Worm (Caenorhabditis elegans) whole organism, mixed stage, embryonic: Measurements from ENCODE around the gene K09C4.9.

Experiments used
- ceh-43 ChIP-seq: fragments of 200-800 bp; sonication (Bioruptor generic); optimal IDR thresholded peaks from 2 replicates; lab custom pipeline; 2018; ENCODE audit warnings: mild to moderate bottlenecking, missing genetic modification characterization, moderate library complexity, missing compliant biosample characterization
- elt-3 ChIP-seq: fragments of 150-350 bp; optimal IDR thresholded peaks from 2 replicates; lab custom pipeline; 2014; ENCODE audit warnings: missing biosample characterization, missing genetic modification characterization
- hlh-1 ChIP-seq: fragments of 150-350 bp; optimal IDR thresholded peaks from 2 replicates; lab custom pipeline; 2014; ENCODE audit warnings: missing biosample characterization, missing genetic modification reagents, missing genetic modification characterization
- lin-13 ChIP-seq: fragments of 150-350 bp; optimal IDR thresholded peaks from 2 replicates; lab custom pipeline; 2014; ENCODE audit warnings: missing biosample characterization, missing genetic modification characterization
- nhr-237 ChIP-seq: fragments of 150-350 bp; optimal IDR thresholded peaks from 2 replicates; lab custom pipeline; 2014; ENCODE audit warnings: missing biosample characterization, missing genetic modification characterization
- nhr-28 ChIP-seq: fragments of 150-350 bp; optimal IDR thresholded peaks from 2 replicates; lab custom pipeline; 2014; ENCODE audit warnings: missing biosample characterization, missing genetic modification characterization

- TF ChIP-seq nhr-28 (no peak), elt-3 (tag; lab: Kevin White, UChicago) (no peak), ceh-43 (GFP tag; lab: Kevin White, UChicago) (no peak), hlh-1 (tag; lab: Kevin White, UChicago) (no peak), lin-13 (no peak), nhr-237 (no peak)
Observed at ce11 chrX:3298582-3298981, 27.0 kb upstream of the K09C4.9 start, which contains the start of gene K09C4.1.
